Worm (Caenorhabditis elegans): ENCODE measurements around the gene pld-1.
A peak's percentile ranks its signal among the peaks of the same experiment; 100 is the strongest.
"Not testable (repeated sequence)": the region's sequence is repeated elsewhere in the genome, so short reads cannot be mapped to it uniquely, and the experiment has no call there.

Gene pld-1

DNA sequence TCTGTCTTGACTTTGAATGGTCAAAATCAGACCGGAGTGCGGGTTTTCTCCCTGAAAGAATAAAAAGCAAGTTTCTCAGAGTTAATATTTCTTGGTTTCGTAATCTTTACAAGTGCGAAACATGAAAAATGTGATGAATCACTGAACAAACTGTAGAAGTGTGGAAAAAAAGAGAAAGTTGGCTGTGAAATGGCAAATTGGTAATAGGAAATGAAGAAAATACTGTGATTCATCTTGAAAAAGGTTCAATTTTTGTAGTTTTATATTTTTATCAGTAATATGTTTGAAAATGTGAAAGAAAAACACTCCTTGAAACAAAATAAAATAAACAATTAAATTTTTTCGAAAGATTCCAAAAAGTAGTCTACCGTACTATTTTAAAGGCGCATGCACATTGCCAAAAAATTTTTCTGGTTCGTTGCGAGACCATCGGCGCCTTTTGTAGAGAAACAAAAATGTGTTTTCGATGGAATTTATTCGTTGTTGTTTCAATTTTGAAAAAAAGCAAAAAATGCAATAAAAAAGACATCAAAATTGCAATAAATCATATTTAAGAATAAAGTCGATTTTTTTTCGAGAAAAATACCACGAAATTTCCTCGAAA lies at the start of gene pld-1:
Gene pld-1 (minus strand): TSS at position 51 of the 604 bp plus-strand sequence.
- TF ChIP-seq med-1 (GFP tag; optimal IDR thresholded peaks at IDR 0.05; ENCODE audit: insufficient read depth) (no peak), klf-2 (GFP tag; conservative IDR thresholded peaks at IDR 0.05) (no peak), T22C8.4 (GFP tag; IDR thresholded peaks at IDR 0.05) (no peak), ztf-23 (GFP tag; IDR thresholded peaks at IDR 0.05) (no peak), cog-1 (tag; optimal IDR thresholded peaks at IDR 0.05) (no peak), ztf-29 (GFP tag; IDR thresholded peaks at IDR 0.05) (no peak), ref-1 (GFP tag; conservative IDR thresholded peaks at IDR 0.05) (no peak), flt-1 (GFP tag; IDR thresholded peaks at IDR 0.05) (no peak), tab-1 (GFP tag; IDR thresholded peaks at IDR 0.05) (no peak)

- TF ChIP-seq tab-1 (GFP tag; IDR thresholded peaks at IDR 0.05), result no peak
- no peak for TF ChIP-seq ref-1 (GFP tag; conservative IDR thresholded peaks at IDR 0.05)
- TF ChIP-seq ztf-29 (GFP tag; IDR thresholded peaks at IDR 0.05), result no peak
- no peak for TF ChIP-seq T22C8.4 (GFP tag; IDR thresholded peaks at IDR 0.05)
- TF ChIP-seq cog-1 (tag; optimal IDR thresholded peaks at IDR 0.05), result no peak
- TF ChIP-seq flt-1 (GFP tag; IDR thresholded peaks at IDR 0.05), result no peak
Observed at ce11 chrII:5136296-5136767, 44.8 kb upstream of the pld-1 start, which contains the start of gene F58A6.2. Gene F58A6.2 (plus strand): TSS chrII:5136717.

ce11 chrII:5131800-5132199 lies 40.3 kb upstream of the pld-1 start:
- TF ChIP-seq ref-1 (GFP tag; conservative IDR thresholded peaks at IDR 0.05) (no peak), tab-1 (GFP tag; IDR thresholded peaks at IDR 0.05) (no peak), flt-1 (GFP tag; IDR thresholded peaks at IDR 0.05) (no peak), klf-2 (GFP tag; conservative IDR thresholded peaks at IDR 0.05) (no peak), cog-1 (tag; optimal IDR thresholded peaks at IDR 0.05) (no peak), ztf-29 (GFP tag; IDR thresholded peaks at IDR 0.05) (no peak), ztf-23 (GFP tag; IDR thresholded peaks at IDR 0.05) (no peak), T22C8.4 (GFP tag; IDR thresholded peaks at IDR 0.05) (no peak), med-1 (GFP tag; optimal IDR thresholded peaks at IDR 0.05; ENCODE audit: insufficient read depth) (no peak)

DNA sequence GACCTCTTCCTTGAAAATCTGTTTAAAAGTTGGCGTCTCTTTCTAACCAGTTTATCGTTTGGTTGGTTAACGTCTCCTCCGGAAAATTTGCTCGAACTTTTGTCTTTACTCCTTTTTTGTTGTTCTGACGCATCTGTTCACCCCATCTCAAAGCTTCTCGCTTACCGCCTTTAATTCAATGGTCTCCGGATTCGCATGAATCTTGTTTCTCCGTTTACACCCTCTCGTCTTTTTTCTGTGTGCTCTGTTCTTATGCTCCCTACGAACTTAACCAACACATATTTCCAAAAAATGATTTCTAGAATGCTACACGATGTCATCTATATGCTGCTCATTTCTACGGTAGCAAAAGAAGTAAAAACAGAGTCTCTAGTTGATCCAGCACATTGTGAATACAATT lies 38.6 kb upstream of the pld-1 start, which contains the start of gene lgc-56:
Gene lgc-56 (plus strand): TSS at position 301 of the 400 bp plus-strand sequence.
- no peak for TF ChIP-seq ref-1 (GFP tag; conservative IDR thresholded peaks at IDR 0.05)
- no peak for TF ChIP-seq ztf-29 (GFP tag; IDR thresholded peaks at IDR 0.05)
- TF ChIP-seq klf-2 (GFP tag; conservative IDR thresholded peaks at IDR 0.05), result no peak
- no peak for TF ChIP-seq tab-1 (GFP tag; IDR thresholded peaks at IDR 0.05)
- TF ChIP-seq T22C8.4 (GFP tag; IDR thresholded peaks at IDR 0.05), result no peak
- no peak for TF ChIP-seq med-1 (GFP tag; optimal IDR thresholded peaks at IDR 0.05; ENCODE audit: insufficient read depth)
- no peak for TF ChIP-seq ztf-23 (GFP tag; IDR thresholded peaks at IDR 0.05)
- TF ChIP-seq cog-1 (tag; optimal IDR thresholded peaks at IDR 0.05), result no peak
- TF ChIP-seq flt-1 (GFP tag; IDR thresholded peaks at IDR 0.05), result no peak

DNA sequence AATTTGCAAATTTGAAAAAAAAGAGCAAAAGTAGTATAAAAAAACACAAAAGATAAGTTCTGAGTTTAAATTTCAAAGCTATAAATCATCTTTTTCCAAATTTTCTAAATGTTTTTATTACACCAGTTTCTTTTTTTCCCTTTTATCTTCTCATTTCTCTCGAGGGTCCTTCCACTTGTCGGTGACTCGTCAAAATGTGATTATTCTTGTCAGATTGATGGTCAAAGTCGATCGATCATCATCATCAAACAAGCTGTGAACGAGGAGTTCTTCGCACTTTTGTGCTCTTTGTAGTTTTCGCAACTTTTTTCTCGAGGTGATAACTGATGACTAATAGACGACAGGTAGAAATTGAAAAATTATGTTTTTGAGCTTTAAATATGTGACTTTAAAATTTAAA lies 29.1 kb upstream of the pld-1 start:
- TF ChIP-seq ztf-23 (GFP tag; IDR thresholded peaks at IDR 0.05) (no peak), klf-2 (GFP tag; conservative IDR thresholded peaks at IDR 0.05) (no peak), ztf-29 (GFP tag; IDR thresholded peaks at IDR 0.05) (no peak), tab-1 (GFP tag; IDR thresholded peaks at IDR 0.05) (no peak), med-1 (GFP tag; optimal IDR thresholded peaks at IDR 0.05; ENCODE audit: insufficient read depth) (no peak), cog-1 (tag; optimal IDR thresholded peaks at IDR 0.05) (no peak), T22C8.4 (GFP tag; IDR thresholded peaks at IDR 0.05) (no peak), flt-1 (GFP tag; IDR thresholded peaks at IDR 0.05) (no peak), ref-1 (GFP tag; conservative IDR thresholded peaks at IDR 0.05) (no peak)

DNA sequence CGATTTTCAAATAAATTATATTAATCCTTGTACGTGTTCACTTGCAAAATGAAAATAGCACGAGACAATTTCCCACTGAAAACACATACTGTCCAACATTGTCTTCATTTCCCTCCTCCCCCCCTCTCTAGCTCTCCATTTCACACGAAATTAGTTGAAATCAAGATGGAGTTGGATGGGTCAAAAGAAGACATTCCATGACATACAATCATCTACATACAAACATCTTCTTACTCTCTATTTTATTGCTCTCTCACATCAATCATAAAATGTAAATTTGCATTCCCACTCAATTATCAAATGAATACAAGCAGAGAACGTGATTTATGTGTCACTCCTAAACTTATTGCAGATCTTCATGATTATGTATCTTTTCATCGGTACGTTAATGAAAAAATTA lies 24.2 kb upstream of the pld-1 start, which contains the start of gene srsy-1:
Gene srsy-1 (plus strand): TSS at position 301 of the 400 bp plus-strand sequence.
- TF ChIP-seq med-1 (GFP tag; optimal IDR thresholded peaks at IDR 0.05; ENCODE audit: insufficient read depth) (no peak), cog-1 (tag; optimal IDR thresholded peaks at IDR 0.05) (no peak), ref-1 (GFP tag; conservative IDR thresholded peaks at IDR 0.05) (no peak), tab-1 (GFP tag; IDR thresholded peaks at IDR 0.05) (no peak), ztf-23 (GFP tag; IDR thresholded peaks at IDR 0.05) (no peak)

DNA sequence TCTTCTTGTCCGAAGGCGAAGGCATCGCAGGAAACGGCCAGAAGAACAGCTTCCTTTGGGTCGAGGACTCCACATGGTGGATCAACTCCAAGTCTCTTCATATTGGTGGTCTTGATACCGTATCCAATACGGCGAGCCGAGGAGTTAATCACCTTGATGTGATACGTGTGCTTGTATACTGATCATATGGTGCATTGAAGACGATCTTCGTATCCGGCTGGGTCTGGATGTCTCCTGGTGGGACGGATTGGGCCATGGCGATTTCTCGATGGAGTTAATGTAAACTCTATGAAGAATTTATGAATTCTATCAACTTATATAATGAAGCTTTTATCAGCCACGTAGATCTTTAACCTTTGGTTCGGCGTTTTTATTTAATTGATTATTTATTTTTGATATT lies 23.7 kb upstream of the pld-1 start, which contains the start of gene msp-74:
Gene msp-74 (minus strand): TSS at position 101 of the 400 bp plus-strand sequence.
- not testable (repeated sequence) for TF ChIP-seq ztf-29 (GFP tag; IDR thresholded peaks at IDR 0.05); med-1 (GFP tag; optimal IDR thresholded peaks at IDR 0.05; ENCODE audit: insufficient read depth); ref-1 (GFP tag; conservative IDR thresholded peaks at IDR 0.05)

ce11 chrII:5112082-5112481 lies 20.6 kb upstream of the pld-1 start, which contains the start of gene F09C12.8:
Gene F09C12.8 (plus strand): TSS chrII:5112382.
- TF ChIP-seq ztf-29 (GFP tag; IDR thresholded peaks at IDR 0.05) (no peak), med-1 (GFP tag; optimal IDR thresholded peaks at IDR 0.05; ENCODE audit: insufficient read depth) (no peak), ref-1 (GFP tag; conservative IDR thresholded peaks at IDR 0.05) (no peak)

ce11 chrII:5109693-5110092 lies 18.2 kb upstream of the pld-1 start, which contains the start of gene F09C12.2:
Gene F09C12.2 (plus strand): TSS chrII:5110012.
- no peak for TF ChIP-seq tab-1 (GFP tag; IDR thresholded peaks at IDR 0.05)
- no peak for TF ChIP-seq T22C8.4 (GFP tag; IDR thresholded peaks at IDR 0.05)
- TF ChIP-seq cog-1 (tag; optimal IDR thresholded peaks at IDR 0.05), result no peak
- no peak for TF ChIP-seq ztf-29 (GFP tag; IDR thresholded peaks at IDR 0.05)
- no peak for TF ChIP-seq ref-1 (GFP tag; conservative IDR thresholded peaks at IDR 0.05)
- no peak for TF ChIP-seq flt-1 (GFP tag; IDR thresholded peaks at IDR 0.05)
- no peak for TF ChIP-seq med-1 (GFP tag; optimal IDR thresholded peaks at IDR 0.05; ENCODE audit: insufficient read depth)
- TF ChIP-seq klf-2 (GFP tag; conservative IDR thresholded peaks at IDR 0.05), result no peak
- TF ChIP-seq ztf-23 (GFP tag; IDR thresholded peaks at IDR 0.05), result no peak

- TF ChIP-seq tab-1 (GFP tag; IDR thresholded peaks at IDR 0.05), result peak; percentile 98
- peak; percentile 97 for TF ChIP-seq ref-1 (GFP tag; conservative IDR thresholded peaks at IDR 0.05)
- peak; percentile 91 for TF ChIP-seq cog-1 (tag; optimal IDR thresholded peaks at IDR 0.05)
- TF ChIP-seq med-1 (GFP tag; optimal IDR thresholded peaks at IDR 0.05; ENCODE audit: insufficient read depth), result peak; percentile 90
- peak; percentile 94 for TF ChIP-seq T22C8.4 (GFP tag; IDR thresholded peaks at IDR 0.05)
- peak; percentile 95 for TF ChIP-seq klf-2 (GFP tag; conservative IDR thresholded peaks at IDR 0.05)
- TF ChIP-seq ztf-23 (GFP tag; IDR thresholded peaks at IDR 0.05), result peak; percentile 96
- peak; percentile 99 for TF ChIP-seq flt-1 (GFP tag; IDR thresholded peaks at IDR 0.05)
- peak; percentile 98 for TF ChIP-seq ztf-29 (GFP tag; IDR thresholded peaks at IDR 0.05)
Observed at ce11 chrII:5105020-5105419, 13.5 kb upstream of the pld-1 start.

Data from whole organism, midembryonic.